Worm (Caenorhabditis elegans): ENCODE measurements around the gene htp-1.

ce11 chrIV:5382609-5383008, 8.7 kb downstream of the htp-1 start, which contains the start of gene F41H10.1:
- no peak for TF ChIP-seq him-1 (tag; optimal IDR thresholded peaks at IDR 0.05)
- no peak for TF ChIP-seq W03F9.2 (tag; optimal IDR thresholded peaks at IDR 0.05)
- TF ChIP-seq dao-5 (tag; optimal IDR thresholded peaks at IDR 0.05) = no peak
